Fruit fly (Drosophila melanogaster) whole organism, adult: ENCODE data around the gene CG31626.

Experiments used
- CG11617 ChIP-seq: fragments of 200-800 bp; sonication (Bioruptor generic); optimal IDR thresholded peaks from 2 replicates; lab custom pipeline; 2017; ENCODE audit warnings: mild to moderate bottlenecking, missing biosample characterization, missing genetic modification reagents, missing genetic modification characterization
- cic ChIP-seq: fragments of 200-800 bp; sonication (Bioruptor generic); optimal IDR thresholded peaks from 2 replicates; lab custom pipeline; 2017; ENCODE audit warnings: missing biosample characterization, mild to moderate bottlenecking, missing genetic modification characterization, moderate library complexity

DNA sequence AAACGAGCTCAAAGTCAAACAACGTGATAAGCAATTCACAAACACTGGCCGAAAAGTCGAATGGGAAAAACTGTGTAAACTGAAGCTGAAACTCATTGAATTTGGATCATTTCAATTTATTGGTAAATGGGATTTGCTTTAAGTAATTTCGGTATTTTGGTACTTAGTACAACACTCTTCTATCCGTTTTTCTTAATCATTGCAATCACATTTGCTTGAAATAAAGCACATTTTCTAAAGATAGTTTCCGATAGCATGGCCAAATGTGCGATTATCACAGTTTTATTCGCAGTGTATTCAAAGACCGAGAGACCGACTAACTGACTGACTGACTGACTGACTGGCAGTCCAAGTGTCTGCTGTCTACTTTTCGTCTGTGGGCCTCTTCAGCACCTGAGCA is 40.0 kb downstream of the CG31626 start:
- TF ChIP-seq cic (GFP tag; lab: Kevin White, UChicago) (no peak), CG11617 (no peak)
